Worm (Caenorhabditis elegans) whole organism, mixed stage, embryonic: ENCODE measurements around the gene ehbp-1.

Experiments used
- M03D4.4 ChIP-seq: sonication (generic microtip); optimal IDR thresholded peaks from 2 replicates; lab custom pipeline; 2017; ENCODE audit warnings: mild to moderate bottlenecking, missing genetic modification characterization, missing compliant biosample characterization
- bed-3 ChIP-seq: fragments of 200-800 bp; sonication (Bioruptor generic); optimal IDR thresholded peaks from 3 replicates; lab custom pipeline; 2018; ENCODE audit warnings: mild to moderate bottlenecking, missing genetic modification characterization, moderate library complexity, missing compliant biosample characterization
- blmp-1 ChIP-seq: fragments of 150-350 bp; optimal IDR thresholded peaks from 2 replicates; lab custom pipeline; 2014; ENCODE audit warnings: missing biosample characterization, missing genetic modification characterization
- ceh-43 ChIP-seq: fragments of 200-800 bp; sonication (Bioruptor generic); optimal IDR thresholded peaks from 2 replicates; lab custom pipeline; 2018; ENCODE audit warnings: mild to moderate bottlenecking, missing genetic modification characterization, moderate library complexity, missing compliant biosample characterization
- ceh-83 ChIP-seq: fragments of 200-800 bp; sonication (Bioruptor generic); optimal IDR thresholded peaks from 2 replicates; lab custom pipeline; 2018; ENCODE audit warnings: mild to moderate bottlenecking, missing genetic modification characterization, missing compliant biosample characterization
- ces-1 ChIP-seq: fragments of 150-350 bp; optimal IDR thresholded peaks from 2 replicates; lab custom pipeline; 2014; ENCODE audit warnings: missing biosample characterization, missing genetic modification reagents, missing genetic modification characterization
- cnd-1 ChIP-seq: fragments of 200-800 bp; sonication (Bioruptor generic); optimal IDR thresholded peaks from 2 replicates; lab custom pipeline; 2018; ENCODE audit warnings: mild to moderate bottlenecking, missing genetic modification characterization, missing compliant biosample characterization
- drap-1 ChIP-seq: fragments of 200-800 bp; sonication (Bioruptor generic); optimal IDR thresholded peaks from 3 replicates; lab custom pipeline; 2018; ENCODE audit warnings: mild to moderate bottlenecking, missing genetic modification characterization, missing compliant biosample characterization
- elt-1 ChIP-seq: sonication (generic microtip); optimal IDR thresholded peaks from 2 replicates; lab custom pipeline; 2017; ENCODE audit warnings: missing genetic modification characterization, mild to moderate bottlenecking, missing compliant biosample characterization, antibody characterized with exemption, moderate library complexity, borderline replicate concordance; ENCODE audit not compliant: insufficient read depth
- elt-3 ChIP-seq: fragments of 150-350 bp; optimal IDR thresholded peaks from 2 replicates; lab custom pipeline; 2014; ENCODE audit warnings: missing biosample characterization, missing genetic modification characterization
- flh-1 ChIP-seq: fragments of 200-800 bp; sonication (Bioruptor generic); optimal IDR thresholded peaks from 2 replicates; lab custom pipeline; 2018; ENCODE audit warnings: mild to moderate bottlenecking, missing genetic modification characterization, moderate library complexity, missing compliant biosample characterization
- ham-2 ChIP-seq: fragments of 200-800 bp; sonication (Bioruptor generic); optimal IDR thresholded peaks from 2 replicates; lab custom pipeline; 2018; ENCODE audit warnings: mild to moderate bottlenecking, missing genetic modification characterization, missing compliant biosample characterization
- hlh-1 ChIP-seq: fragments of 150-350 bp; optimal IDR thresholded peaks from 2 replicates; lab custom pipeline; 2014; ENCODE audit warnings: missing biosample characterization, missing genetic modification reagents, missing genetic modification characterization
- lin-13 ChIP-seq: fragments of 150-350 bp; optimal IDR thresholded peaks from 2 replicates; lab custom pipeline; 2014; ENCODE audit warnings: missing biosample characterization, missing genetic modification characterization
- lin-32 ChIP-seq: fragments of 200-800 bp; sonication (Bioruptor generic); optimal IDR thresholded peaks from 2 replicates; lab custom pipeline; 2018; ENCODE audit warnings: mild to moderate bottlenecking, missing genetic modification characterization, missing compliant biosample characterization
- lsy-2 ChIP-seq: fragments of 150-350 bp; optimal IDR thresholded peaks from 2 replicates; lab custom pipeline; 2014; ENCODE audit warnings: missing biosample characterization, missing genetic modification characterization
- mab-5 ChIP-seq: fragments of 150-350 bp; optimal IDR thresholded peaks from 2 replicates; lab custom pipeline; 2014; ENCODE audit warnings: missing biosample characterization, missing genetic modification characterization
- mep-1 ChIP-seq: fragments of 150-350 bp; optimal IDR thresholded peaks from 2 replicates; lab custom pipeline; 2017; ENCODE audit warnings: missing biosample characterization, missing genetic modification reagents, missing genetic modification characterization, inconsistent platforms
- mls-2 ChIP-seq: sonication (generic microtip); optimal IDR thresholded peaks from 2 replicates; lab custom pipeline; 2016; ENCODE audit warnings: mild to moderate bottlenecking, missing genetic modification characterization, moderate library complexity, missing compliant biosample characterization
- nhr-12 ChIP-seq: fragments of 150-350 bp; optimal IDR thresholded peaks from 2 replicates; lab custom pipeline; 2014; ENCODE audit warnings: missing biosample characterization, missing genetic modification characterization
- nhr-2 ChIP-seq: fragments of 150-350 bp; optimal IDR thresholded peaks from 2 replicates; lab custom pipeline; 2014; ENCODE audit warnings: missing biosample characterization, missing genetic modification characterization
- nhr-28 ChIP-seq: fragments of 150-350 bp; optimal IDR thresholded peaks from 2 replicates; lab custom pipeline; 2014; ENCODE audit warnings: missing biosample characterization, missing genetic modification characterization
- nhr-76 ChIP-seq: sonication (generic microtip); optimal IDR thresholded peaks from 2 replicates; lab custom pipeline; 2017; ENCODE audit warnings: missing biosample characterization, missing genetic modification characterization
- pha-4 ChIP-seq: fragments of 150-350 bp; optimal IDR thresholded peaks from 2 replicates; lab custom pipeline; 2018; ENCODE audit warnings: missing biosample characterization, missing genetic modification reagents, missing genetic modification characterization
- sem-2 ChIP-seq: fragments of 200-800 bp; sonication (Bioruptor generic); optimal IDR thresholded peaks from 2 replicates; lab custom pipeline; 2018; ENCODE audit warnings: mild to moderate bottlenecking, missing genetic modification characterization, missing compliant biosample characterization
- snpc-4 ChIP-seq: fragments of 150-350 bp; optimal IDR thresholded peaks from 2 replicates; lab custom pipeline; 2014; ENCODE audit warnings: missing biosample characterization, missing genetic modification characterization
- sptf-1 ChIP-seq: sonication (generic microtip); optimal IDR thresholded peaks from 2 replicates; lab custom pipeline; 2017; ENCODE audit warnings: mild to moderate bottlenecking, missing genetic modification characterization, moderate library complexity, missing compliant biosample characterization
- tbx-8 ChIP-seq: fragments of 200-800 bp; sonication (Bioruptor generic); optimal IDR thresholded peaks from 2 replicates; lab custom pipeline; 2018; ENCODE audit warnings: mild to moderate bottlenecking, missing genetic modification characterization, moderate library complexity, missing compliant biosample characterization
- unc-120 ChIP-seq: sonication (generic microtip); optimal IDR thresholded peaks from 2 replicates; lab custom pipeline; 2017; ENCODE audit warnings: missing genetic modification characterization, missing compliant biosample characterization; ENCODE audit not compliant: poor library complexity, severe bottlenecking
- ztf-11 ChIP-seq: fragments of 150-350 bp; optimal IDR thresholded peaks from 2 replicates; lab custom pipeline; 2014; ENCODE audit warnings: missing biosample characterization, missing genetic modification characterization

The ehbp-1 gene

DNA sequence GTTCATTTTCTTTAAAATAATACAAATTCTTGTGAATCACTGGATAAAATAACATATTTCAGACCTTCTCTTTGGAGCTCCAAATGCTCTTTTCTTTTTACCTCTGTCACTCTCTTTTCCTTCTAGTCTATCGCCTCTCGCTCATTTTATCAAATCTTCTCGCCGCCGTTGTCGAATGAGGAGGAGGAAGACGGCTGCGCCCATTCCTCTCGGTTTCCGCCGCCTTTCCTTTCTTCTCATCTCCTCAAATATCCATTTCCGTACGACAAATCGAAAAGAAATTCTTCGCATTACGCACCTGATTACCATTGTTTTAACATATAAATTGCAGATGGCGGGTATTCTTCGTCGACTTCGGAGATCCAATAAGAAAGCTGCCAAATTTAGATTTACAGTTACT, at the start of gene ehbp-1:
TSS of gene ehbp-1 (plus strand) at position 332 of the 400 bp plus-strand sequence.
- peak; percentile 58 for TF ChIP-seq unc-120
- no peak for TF ChIP-seq ztf-11 (tag; lab: Kevin White, UChicago)
- TF ChIP-seq snpc-4, result no peak
- no peak for TF ChIP-seq elt-1 (tag; lab: Kevin White, UChicago)
- peak; percentile 78 for TF ChIP-seq ces-1 (GFP tag; lab: Kevin White, UChicago)
- no peak for TF ChIP-seq tbx-8 (GFP tag; lab: Kevin White, UChicago)
- TF ChIP-seq ceh-43, result no peak
- no peak for TF ChIP-seq lsy-2 (tag; lab: Kevin White, UChicago)
- TF ChIP-seq cnd-1 (tag; lab: Kevin White, UChicago), result no peak
- no peak for TF ChIP-seq blmp-1 (tag; lab: Kevin White, UChicago)
- no peak for TF ChIP-seq elt-3 (tag; lab: Kevin White, UChicago)

DNA sequence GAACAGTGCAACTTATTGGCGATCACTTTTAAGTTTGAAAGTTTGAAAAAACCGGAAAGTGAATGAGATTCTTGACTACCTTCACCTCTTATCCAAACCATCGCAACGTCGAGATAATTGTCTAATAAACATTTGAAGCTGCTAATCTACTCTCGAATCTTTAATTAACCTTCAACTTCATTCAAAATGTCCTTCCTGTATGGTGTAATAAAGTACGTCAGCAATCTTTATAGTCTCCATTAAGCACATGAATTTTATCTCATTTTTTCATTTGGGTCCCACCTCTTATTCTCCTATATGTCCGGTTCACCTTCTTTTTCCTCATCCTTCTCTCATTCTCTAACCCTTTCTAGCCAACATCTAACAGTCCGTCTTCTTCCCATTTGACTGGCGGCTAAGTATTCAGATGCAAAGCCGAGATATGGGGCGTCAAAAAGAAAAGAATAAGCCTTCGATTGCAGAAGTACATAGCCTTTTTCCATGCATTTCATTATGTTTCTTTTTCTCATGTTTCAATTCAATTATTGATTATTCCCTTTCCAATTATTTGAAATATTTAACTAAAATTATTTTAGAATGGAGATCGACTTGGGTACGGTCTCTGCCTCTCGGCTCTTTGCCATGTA, 49.5 kb upstream of the ehbp-1 start, which contains the start of gene swt-5:
TSS of gene swt-5 (plus strand) at position 576 of the 626 bp plus-strand sequence.
- no peak for TF ChIP-seq bed-3 (GFP tag; lab: Kevin White, UChicago)
- TF ChIP-seq pha-4 (tag; lab: Kevin White, UChicago), result no peak
- no peak for TF ChIP-seq mls-2 (tag; lab: Kevin White, UChicago)
- no peak for TF ChIP-seq tbx-8 (GFP tag; lab: Kevin White, UChicago)
- TF ChIP-seq nhr-2 (tag; lab: Kevin White, UChicago), result no peak
- no peak for TF ChIP-seq sptf-1 (tag; lab: Kevin White, UChicago)
- TF ChIP-seq, all 35 proteins: peak for 0

DNA sequence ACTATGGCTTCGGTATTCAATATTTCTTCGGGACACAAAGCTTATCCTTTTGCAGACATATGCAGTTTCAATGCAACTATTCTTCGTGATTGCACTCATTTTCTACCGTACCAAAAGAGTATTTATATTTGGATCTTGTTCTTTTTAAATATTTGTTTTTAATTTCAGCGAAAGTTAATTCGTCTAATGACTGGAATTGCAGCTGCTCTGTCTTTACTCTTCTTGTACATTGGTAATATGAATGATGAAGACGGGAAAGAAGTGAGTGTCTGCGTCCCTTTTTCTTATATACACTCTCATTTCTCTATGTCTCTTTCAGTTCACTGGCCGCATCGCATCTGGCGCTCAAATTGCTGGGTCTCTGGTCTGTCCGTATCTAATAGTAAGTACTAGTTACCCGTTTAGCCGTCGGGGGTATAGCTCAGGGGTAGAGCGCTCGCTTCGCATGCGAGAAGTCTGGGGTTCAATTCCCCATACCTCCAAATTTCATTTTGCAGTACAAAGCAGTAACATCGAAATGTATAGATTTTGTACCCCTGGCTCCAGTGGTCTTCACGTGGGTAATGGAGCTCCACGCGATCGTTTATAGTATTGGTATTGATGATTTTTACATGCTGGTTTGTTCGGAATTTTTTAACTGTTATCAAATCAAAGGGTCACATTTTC, 47.2 kb upstream of the ehbp-1 start:
- no peak for TF ChIP-seq elt-1 (tag; lab: Kevin White, UChicago)
- TF ChIP-seq lin-13 (tag; lab: Kevin White, UChicago), result peak; percentile 31
- peak; percentile 93 for TF ChIP-seq M03D4.4
- no peak for TF ChIP-seq mab-5
- no peak for TF ChIP-seq snpc-4
- peak; percentile 88 for TF ChIP-seq sem-2 (GFP tag; lab: Kevin White, UChicago)
- TF ChIP-seq flh-1, result peak; percentile 68
- TF ChIP-seq ces-1 (GFP tag; lab: Kevin White, UChicago), result peak; percentile 67
- TF ChIP-seq ham-2, result peak; percentile 93
- peak; percentile 92 for TF ChIP-seq drap-1 (GFP tag; lab: Kevin White, UChicago)
- TF ChIP-seq nhr-28, result no peak
- TF ChIP-seq nhr-12 (tag; lab: Kevin White, UChicago), result peak; percentile 27
- peak; percentile 40 for TF ChIP-seq hlh-1 (tag; lab: Kevin White, UChicago)
- TF ChIP-seq ztf-11 (tag; lab: Kevin White, UChicago), result no peak
- peak; percentile 96 for TF ChIP-seq mls-2 (tag; lab: Kevin White, UChicago)
- peak; percentile 95 for TF ChIP-seq sptf-1 (tag; lab: Kevin White, UChicago)
- TF ChIP-seq bed-3 (GFP tag; lab: Kevin White, UChicago), result peak; percentile 82
- peak; percentile 88 for TF ChIP-seq cnd-1 (tag; lab: Kevin White, UChicago)
- peak; percentile 87 for TF ChIP-seq lin-32 (GFP tag; lab: Kevin White, UChicago)
- peak; percentile 91 for TF ChIP-seq unc-120
- peak; percentile 62 for TF ChIP-seq mep-1 (tag; lab: Kevin White, UChicago)
- TF ChIP-seq ceh-43, result peak; percentile 89
- no peak for TF ChIP-seq nhr-2 (tag; lab: Kevin White, UChicago)
- peak; percentile 94 for TF ChIP-seq ceh-83 (GFP tag; lab: Kevin White, UChicago)
- TF ChIP-seq tbx-8 (GFP tag; lab: Kevin White, UChicago), result peak; percentile 84
- TF ChIP-seq elt-3 (tag; lab: Kevin White, UChicago), result no peak
- TF ChIP-seq lsy-2 (tag; lab: Kevin White, UChicago), result no peak

- TF ChIP-seq nhr-76 (tag; lab: Kevin White, UChicago) (no peak), nhr-2 (tag; lab: Kevin White, UChicago) (no peak), pha-4 (tag; lab: Kevin White, UChicago) (no peak), elt-3 (tag; lab: Kevin White, UChicago) (no peak), snpc-4 (no peak), blmp-1 (tag; lab: Kevin White, UChicago) (no peak), ham-2 (no peak), lin-32 (GFP tag; lab: Kevin White, UChicago) (no peak), drap-1 (GFP tag; lab: Kevin White, UChicago) (no peak), bed-3 (GFP tag; lab: Kevin White, UChicago) (no peak), tbx-8 (GFP tag; lab: Kevin White, UChicago) (no peak)
Measured at ce11 chrV:9504474-9504960, 45.9 kb upstream of the ehbp-1 start, which contains the start of gene haao-1. Gene haao-1, plus strand, starts transcription at chrV:9504910.
